Worm (Caenorhabditis elegans) whole organism, L3 larva: ENCODE results near the gene F01F1.14.

ENCODE experiments used
- R02D3.7 ChIP-seq: fragments of 150-350 bp; optimal IDR thresholded peaks from 2 replicates; lab custom pipeline; 2014; ENCODE audit warnings: missing biosample characterization, missing genetic modification characterization
- ceh-82 ChIP-seq: fragments of 150-350 bp; optimal IDR thresholded peaks from 2 replicates; lab custom pipeline; 2014; ENCODE audit warnings: missing biosample characterization, missing genetic modification characterization
- ceh-9 ChIP-seq: sonication (generic microtip); optimal IDR thresholded peaks from 2 replicates; lab custom pipeline; 2018; ENCODE audit warnings: missing biosample characterization, missing genetic modification characterization
- fos-1 ChIP-seq: fragments of 150-350 bp; optimal IDR thresholded peaks from 2 replicates; lab custom pipeline; 2014; ENCODE audit warnings: missing biosample characterization, missing genetic modification characterization
- lin-39 ChIP-seq: fragments of 150-350 bp; optimal IDR thresholded peaks from 2 replicates; lab custom pipeline; 2018; ENCODE audit warnings: missing biosample characterization, missing genetic modification reagents, missing genetic modification characterization
- nhr-12 ChIP-seq: fragments of 150-350 bp; optimal IDR thresholded peaks from 2 replicates; lab custom pipeline; 2014; ENCODE audit warnings: missing biosample characterization, missing genetic modification characterization
- nhr-237 ChIP-seq: fragments of 150-350 bp; optimal IDR thresholded peaks from 2 replicates; lab custom pipeline; 2014; ENCODE audit warnings: missing biosample characterization, missing genetic modification characterization
- nhr-25 ChIP-seq: sonication (generic microtip); optimal IDR thresholded peaks from 2 replicates; lab custom pipeline; 2017; ENCODE audit warnings: missing biosample characterization, missing genetic modification characterization
- pqm-1 ChIP-seq: fragments of 150-350 bp; optimal IDR thresholded peaks from 2 replicates; lab custom pipeline; 2017; ENCODE audit warnings: missing biosample characterization, missing genetic modification characterization, inconsistent platforms
- snpc-4 ChIP-seq: fragments of 150-350 bp; optimal IDR thresholded peaks from 2 replicates; lab custom pipeline; 2014; ENCODE audit warnings: missing biosample characterization, missing genetic modification characterization
- tbx-2 ChIP-seq: sonication (generic microtip); optimal IDR thresholded peaks from 2 replicates; lab custom pipeline; 2016; ENCODE audit warnings: mild to moderate bottlenecking, missing genetic modification characterization, missing compliant biosample characterization
- unc-39 ChIP-seq: sonication (generic microtip); optimal IDR thresholded peaks from 4 replicates; lab custom pipeline; 2017; ENCODE audit warnings: missing biosample characterization, missing genetic modification characterization
- zag-1 ChIP-seq: fragments of 150-350 bp; optimal IDR thresholded peaks from 2 replicates; lab custom pipeline; 2014; ENCODE audit warnings: missing biosample characterization, missing genetic modification characterization

ce11 chrIII:5883517-5883916, 794 bp upstream of the F01F1.14 start:
- no peak for TF ChIP-seq tbx-2
- TF ChIP-seq nhr-25 = no peak
- TF ChIP-seq nhr-237 = no peak
- no peak for TF ChIP-seq unc-39
- TF ChIP-seq nhr-12 (tag; lab: Kevin White, UChicago) = no peak
- no peak for TF ChIP-seq ceh-9 (tag; lab: Kevin White, UChicago)
- TF ChIP-seq lin-39 (tag; lab: Kevin White, UChicago) = no peak
- TF ChIP-seq ceh-82 (tag; lab: Kevin White, UChicago) = no peak
- no peak for TF ChIP-seq R02D3.7 (tag; lab: Kevin White, UChicago)
- TF ChIP-seq pqm-1 (tag; lab: Kevin White, UChicago) = no peak
- TF ChIP-seq snpc-4 (tag; lab: Kevin White, UChicago) = no peak
- TF ChIP-seq zag-1 = no peak
- no peak for TF ChIP-seq fos-1 (tag; lab: Kevin White, UChicago)
